Worm (Caenorhabditis elegans) whole organism, early embryonic: ENCODE results near the gene srlf-4.

Source experiments
- B0310.2 ChIP-seq: sonication (generic microtip); optimal IDR thresholded peaks from 2 replicates; lab custom pipeline; 2016; ENCODE audit warnings: mild to moderate bottlenecking, missing genetic modification characterization, missing compliant biosample characterization
- F13C5.2 ChIP-seq: sonication (generic microtip); optimal IDR thresholded peaks from 2 replicates; lab custom pipeline; 2017; ENCODE audit warnings: mild to moderate bottlenecking, missing genetic modification characterization, inconsistent platforms, missing compliant biosample characterization
- aly-1 ChIP-seq: sonication (generic microtip); optimal IDR thresholded peaks from 2 replicates; lab custom pipeline; 2016; ENCODE audit warnings: missing genetic modification characterization, missing compliant biosample characterization
- ama-1 ChIP-seq: fragments of 150-350 bp; optimal IDR thresholded peaks from 2 replicates; lab custom pipeline; 2014
- ceh-13 ChIP-seq: fragments of 200-800 bp; sonication (Bioruptor generic); optimal IDR thresholded peaks from 2 replicates; lab custom pipeline; 2018; ENCODE audit warnings: mild to moderate bottlenecking, missing genetic modification characterization, missing compliant biosample characterization
- ceh-36 ChIP-seq: sonication (generic microtip); optimal IDR thresholded peaks from 2 replicates; lab custom pipeline; 2016; ENCODE audit warnings: missing genetic modification characterization, inconsistent platforms, missing compliant biosample characterization
- ets-7 ChIP-seq: sonication (generic microtip); optimal IDR thresholded peaks from 2 replicates; lab custom pipeline; 2016; ENCODE audit warnings: missing genotype, missing genetic modification characterization, missing compliant biosample characterization
- flt-1 ChIP-seq: fragments of 200-800 bp; sonication (Bioruptor generic); IDR thresholded peaks from 2 replicates; pipeline ENCODE4 v1.3.6; 2022; ENCODE audit warnings: missing genetic modification characterization, missing compliant biosample characterization
- hmbx-1 ChIP-seq: sonication (generic microtip); optimal IDR thresholded peaks from 2 replicates; lab custom pipeline; 2016; ENCODE audit warnings: mild to moderate bottlenecking, missing genetic modification characterization, missing compliant biosample characterization
- hmg-4 ChIP-seq: fragments of 200-800 bp; sonication (Bioruptor generic); optimal IDR thresholded peaks from 2 replicates; lab custom pipeline; 2018; ENCODE audit warnings: mild to moderate bottlenecking, missing genetic modification characterization, missing compliant biosample characterization
- hnd-1 ChIP-seq: sonication (generic microtip); optimal IDR thresholded peaks from 2 replicates; lab custom pipeline; 2016; ENCODE audit warnings: missing genetic modification characterization, missing compliant biosample characterization
- pes-1 ChIP-seq: fragments of 200-800 bp; sonication (Bioruptor generic); IDR thresholded peaks from 2 replicates; pipeline ENCODE4 v1.3.6; 2022; ENCODE audit warnings: missing genetic modification reagents, missing genetic modification characterization, missing compliant biosample characterization
- scrt-1 ChIP-seq: fragments of 200-800 bp; sonication (Bioruptor generic); IDR thresholded peaks from 2 replicates; pipeline ENCODE4 v1.3.6; 2022; ENCODE audit warnings: missing genetic modification characterization, missing compliant biosample characterization
- sea-1 ChIP-seq: fragments of 200-800 bp; sonication (Bioruptor generic); conservative IDR thresholded peaks from 2 replicates; pipeline ENCODE4 v1.3.6; 2022; ENCODE audit warnings: missing genetic modification characterization, missing compliant biosample characterization
- tbx-11 ChIP-seq: fragments of 200-800 bp; sonication (Bioruptor generic); IDR thresholded peaks from 2 replicates; pipeline ENCODE4 v1.3.6; 2022; ENCODE audit warnings: missing genetic modification characterization, missing compliant biosample characterization
- tbx-37 ChIP-seq: fragments of 200-800 bp; sonication (Bioruptor generic); conservative IDR thresholded peaks from 2 replicates; pipeline ENCODE4 v1.3.6; 2022; ENCODE audit warnings: missing genetic modification reagents, missing genetic modification characterization, missing compliant biosample characterization
- tra-4 ChIP-seq: sonication (generic microtip); optimal IDR thresholded peaks from 2 replicates; lab custom pipeline; 2017; ENCODE audit warnings: missing genetic modification characterization, missing compliant biosample characterization

srlf-4 gene

DNA sequence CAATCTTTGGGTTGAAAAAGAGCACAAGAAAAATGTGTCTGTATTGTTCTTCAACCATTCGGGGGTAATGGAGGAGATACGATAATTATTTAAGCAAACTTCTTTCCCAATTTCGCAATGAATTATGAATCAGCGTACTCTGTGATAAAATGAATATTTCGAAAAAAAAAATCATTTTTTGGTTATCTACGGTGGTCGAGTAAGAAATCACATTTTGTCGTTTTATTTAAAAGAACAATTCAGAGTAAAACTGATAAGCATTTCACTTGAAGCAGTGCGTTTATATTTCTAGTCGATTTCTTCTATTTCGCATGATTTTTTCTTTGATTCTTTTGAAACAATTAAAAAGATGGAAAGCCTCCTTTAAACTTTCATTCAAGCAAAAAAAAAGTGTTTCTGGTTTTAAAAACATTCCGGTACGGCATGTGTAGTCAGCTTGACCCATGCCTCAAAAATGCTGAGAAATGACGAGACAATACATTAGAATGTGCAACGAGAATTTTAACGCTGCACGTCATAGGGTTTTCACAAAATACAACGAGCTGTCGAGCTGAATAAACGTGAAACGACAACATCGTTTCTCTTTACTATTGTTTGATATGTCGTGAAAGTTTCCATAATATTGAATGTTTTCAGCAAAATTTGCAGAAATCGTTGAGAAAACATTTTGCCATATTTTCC is 21.7 kb downstream of the srlf-4 start, which contains the start of gene K08D8.2:
TSS of gene K08D8.2 (plus strand) at position 631 of the 681 bp plus-strand sequence.
- TF ChIP-seq tbx-37 (GFP tag; lab: Robert Waterston, UW): no peak
- no peak for TF ChIP-seq scrt-1 (GFP tag; lab: Robert Waterston, UW)
- no peak for TF ChIP-seq ceh-13 (GFP tag; lab: Kevin White, UChicago)

DNA sequence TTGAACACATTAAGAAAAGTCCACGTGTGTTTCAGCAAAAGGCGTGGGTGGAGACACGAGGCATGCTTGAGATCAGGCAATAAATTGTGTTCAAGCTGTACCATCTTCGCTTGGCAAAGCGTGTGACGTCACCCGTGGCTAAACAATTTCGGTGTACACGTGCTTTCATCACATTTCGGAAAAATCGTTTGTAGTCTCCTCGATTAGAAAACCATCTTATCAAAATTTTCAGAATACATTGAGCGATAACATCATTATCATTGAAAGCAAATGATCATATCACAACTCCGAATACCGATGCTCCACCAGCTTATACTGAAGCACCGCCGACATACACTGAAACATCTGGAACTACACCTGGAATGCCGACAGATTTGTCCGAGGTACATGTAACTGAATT is 22.6 kb downstream of the srlf-4 start:
- TF ChIP-seq flt-1 (no peak), ets-7 (no peak), hmbx-1 (tag; lab: Kevin White, UChicago) (no peak), scrt-1 (GFP tag; lab: Robert Waterston, UW) (no peak), hnd-1 (no peak), hmg-4 (no peak), F13C5.2 (no peak), B0310.2 (tag; lab: Kevin White, UChicago) (no peak), tbx-11 (GFP tag; lab: Robert Waterston, UW) (no peak), ceh-36 (tag; lab: Kevin White, UChicago) (no peak), tbx-37 (GFP tag; lab: Robert Waterston, UW) (no peak), ama-1 (no peak), pes-1 (GFP tag; lab: Robert Waterston, UW) (no peak), ceh-13 (GFP tag; lab: Kevin White, UChicago) (no peak), aly-1 (tag; lab: Kevin White, UChicago) (no peak), tra-4 (no peak)

DNA sequence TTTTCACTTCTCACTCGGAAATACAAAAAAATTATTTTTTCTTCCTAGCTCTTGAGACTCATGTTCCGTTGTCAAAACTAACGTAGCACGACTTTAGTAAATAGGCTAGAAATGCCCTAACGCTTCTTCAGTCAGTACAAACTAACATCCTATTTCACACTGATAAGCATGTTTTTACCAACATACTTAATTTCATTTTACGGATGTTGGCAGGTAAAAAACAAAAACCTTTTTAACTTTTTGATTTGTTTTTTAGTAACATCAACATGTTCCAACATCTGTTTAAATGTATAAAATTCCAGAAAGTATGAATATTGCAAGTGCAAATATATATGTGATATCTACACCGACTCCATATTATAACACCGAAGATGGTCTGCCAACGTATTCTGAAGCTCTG is 24.0 kb downstream of the srlf-4 start, which contains the start of gene K08D8.10:
TSS of gene K08D8.10 (plus strand) at position 301 of the 400 bp plus-strand sequence.
- TF ChIP-seq ets-7 (no peak), sea-1 (GFP tag; lab: Robert Waterston, UW) (no peak), ceh-36 (tag; lab: Kevin White, UChicago) (no peak), tbx-37 (GFP tag; lab: Robert Waterston, UW) (no peak), hmg-4 (no peak), pes-1 (GFP tag; lab: Robert Waterston, UW) (no peak), flt-1 (no peak), tra-4 (no peak), hnd-1 (no peak), ceh-13 (GFP tag; lab: Kevin White, UChicago) (no peak), scrt-1 (GFP tag; lab: Robert Waterston, UW) (no peak), ama-1 (no peak), hmbx-1 (tag; lab: Kevin White, UChicago) (no peak), aly-1 (tag; lab: Kevin White, UChicago) (no peak), B0310.2 (tag; lab: Kevin White, UChicago) (no peak), tbx-11 (GFP tag; lab: Robert Waterston, UW) (no peak), F13C5.2 (no peak)

DNA sequence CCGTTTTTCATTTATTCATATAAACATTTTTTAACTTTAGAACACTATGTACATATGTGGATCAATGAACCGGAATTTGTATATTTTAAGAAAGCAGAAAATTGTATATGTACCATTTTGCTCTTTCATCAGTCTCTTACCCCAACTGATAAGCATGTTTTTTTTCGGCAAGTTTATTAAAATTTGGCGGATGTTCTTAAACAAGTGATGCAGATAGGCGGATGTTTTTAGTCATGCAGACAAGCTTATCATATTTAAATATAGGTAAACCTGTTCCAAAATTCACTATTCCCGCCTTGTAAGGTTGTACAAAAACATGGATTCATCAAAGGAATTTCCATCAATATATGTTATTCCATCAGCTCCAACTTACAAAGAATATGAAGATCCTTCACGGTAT is 24.8 kb downstream of the srlf-4 start, which contains the start of gene K08D8.9:
TSS of gene K08D8.9 (plus strand) at position 301 of the 400 bp plus-strand sequence.
- TF ChIP-seq F13C5.2 (no peak), ceh-13 (GFP tag; lab: Kevin White, UChicago) (no peak), hmbx-1 (tag; lab: Kevin White, UChicago) (no peak), flt-1 (no peak), B0310.2 (tag; lab: Kevin White, UChicago) (no peak)

DNA sequence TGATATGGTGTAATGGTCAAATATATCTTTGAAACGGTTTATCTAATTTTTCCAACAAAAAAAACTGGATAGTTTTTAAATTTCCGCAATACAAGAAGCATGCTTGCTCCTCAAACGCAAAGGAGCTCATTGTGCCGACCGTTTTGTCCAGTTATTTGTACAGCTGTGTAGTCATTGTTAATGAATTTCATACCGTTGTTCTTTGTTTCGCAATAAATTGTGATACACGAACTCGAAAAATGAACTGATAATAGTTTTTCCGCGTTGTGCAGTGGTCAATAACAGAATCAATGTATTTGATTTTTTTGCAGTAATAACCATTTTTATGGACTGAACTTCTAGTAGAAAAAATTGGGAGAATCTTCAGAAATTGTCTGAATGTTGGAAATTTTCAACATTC is 25.4 kb downstream of the srlf-4 start:
- TF ChIP-seq flt-1 (no peak), pes-1 (GFP tag; lab: Robert Waterston, UW) (no peak), B0310.2 (tag; lab: Kevin White, UChicago) (no peak), tbx-11 (GFP tag; lab: Robert Waterston, UW) (no peak), sea-1 (GFP tag; lab: Robert Waterston, UW) (no peak), hmbx-1 (tag; lab: Kevin White, UChicago) (no peak), tbx-37 (GFP tag; lab: Robert Waterston, UW) (no peak), hmg-4 (no peak), scrt-1 (GFP tag; lab: Robert Waterston, UW) (no peak), ets-7 (no peak)

DNA sequence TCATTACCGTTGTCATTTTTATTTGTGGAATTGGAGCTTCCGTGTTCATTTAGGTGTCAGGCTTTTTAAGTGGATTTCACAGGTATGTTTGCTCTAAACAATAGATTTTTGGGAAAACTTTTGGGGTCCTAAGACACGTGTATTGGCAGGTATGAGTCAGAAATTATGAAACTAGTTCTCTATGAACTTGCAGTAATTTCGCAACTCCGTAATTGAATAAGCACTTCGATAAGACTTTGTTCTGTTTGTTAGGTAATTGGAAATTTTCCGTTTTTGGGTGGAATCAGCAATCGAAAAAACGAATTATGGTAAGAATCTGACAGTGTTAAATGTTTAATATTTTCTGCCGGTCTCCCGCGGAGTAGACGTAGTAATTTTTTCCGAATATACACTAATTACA is 27.1 kb downstream of the srlf-4 start:
- TF ChIP-seq ceh-36 (tag; lab: Kevin White, UChicago) (no peak), ama-1 (no peak), flt-1 (no peak), sea-1 (GFP tag; lab: Robert Waterston, UW) (no peak)

DNA sequence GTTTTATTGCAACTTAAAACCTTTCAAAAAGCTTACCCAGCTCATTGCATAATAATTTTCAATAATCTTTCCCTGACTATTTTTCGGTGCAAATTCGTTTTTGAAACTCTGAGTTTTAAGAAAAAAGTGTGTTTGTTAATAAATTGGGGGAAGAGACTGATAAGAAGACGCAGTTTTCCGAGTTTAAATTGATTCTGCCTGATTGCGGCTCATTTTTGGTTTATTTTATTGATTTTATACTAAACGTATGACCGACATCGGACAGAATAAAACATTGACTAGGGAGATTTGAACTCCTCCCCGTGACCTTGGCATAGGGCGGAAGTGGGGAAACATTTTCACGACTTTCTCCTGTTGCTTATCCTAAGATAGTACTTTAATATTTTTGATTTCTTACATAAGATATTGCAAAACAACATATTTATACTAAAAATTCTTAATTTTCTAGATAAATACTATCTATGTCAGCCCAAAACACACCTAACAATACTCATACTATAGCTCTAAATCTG is 27.8 kb downstream of the srlf-4 start, which contains the start of gene K08D8.7:
TSS of gene K08D8.7 (plus strand) at position 462 of the 512 bp plus-strand sequence.
- no peak for TF ChIP-seq flt-1
- TF ChIP-seq ets-7: no peak
- TF ChIP-seq hnd-1: no peak
- no peak for TF ChIP-seq B0310.2 (tag; lab: Kevin White, UChicago)
- no peak for TF ChIP-seq F13C5.2
- TF ChIP-seq ama-1: no peak

DNA sequence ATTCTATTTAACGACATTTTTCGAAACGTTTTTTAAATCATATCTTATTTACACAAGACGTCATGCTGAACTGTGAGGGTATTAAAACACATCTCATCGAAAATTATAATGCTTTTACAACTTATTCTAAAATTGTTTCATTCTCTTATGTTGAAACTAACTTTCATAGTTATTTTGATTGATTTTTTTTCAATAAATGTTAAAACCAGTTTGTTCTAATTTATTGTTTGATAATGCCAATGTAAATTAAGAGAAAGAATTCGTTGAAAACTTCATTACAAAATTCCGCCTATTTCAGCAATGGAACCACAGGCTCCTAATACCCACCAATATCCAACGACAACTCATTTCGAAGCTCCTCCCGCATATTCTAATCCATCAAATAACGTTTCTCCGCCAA is 29.2 kb downstream of the srlf-4 start, which contains the start of gene K08D8.11:
TSS of gene K08D8.11 (plus strand) at position 301 of the 400 bp plus-strand sequence.
- TF ChIP-seq ceh-13 (GFP tag; lab: Kevin White, UChicago): no peak
- no peak for TF ChIP-seq aly-1 (tag; lab: Kevin White, UChicago)
- TF ChIP-seq tra-4: no peak
- no peak for TF ChIP-seq tbx-11 (GFP tag; lab: Robert Waterston, UW)
- TF ChIP-seq pes-1 (GFP tag; lab: Robert Waterston, UW): no peak
- TF ChIP-seq ama-1: no peak
- no peak for TF ChIP-seq ets-7
- TF ChIP-seq F13C5.2: no peak
- no peak for TF ChIP-seq scrt-1 (GFP tag; lab: Robert Waterston, UW)
- TF ChIP-seq tbx-37 (GFP tag; lab: Robert Waterston, UW): no peak
- no peak for TF ChIP-seq ceh-36 (tag; lab: Kevin White, UChicago)
- TF ChIP-seq hmbx-1 (tag; lab: Kevin White, UChicago): no peak
- no peak for TF ChIP-seq hmg-4
- no peak for TF ChIP-seq flt-1
- no peak for TF ChIP-seq sea-1 (GFP tag; lab: Robert Waterston, UW)
- no peak for TF ChIP-seq hnd-1
- no peak for TF ChIP-seq B0310.2 (tag; lab: Kevin White, UChicago)
